Worm (Caenorhabditis elegans): ENCODE data around the gene nhr-260.

Gene nhr-260

DNA sequence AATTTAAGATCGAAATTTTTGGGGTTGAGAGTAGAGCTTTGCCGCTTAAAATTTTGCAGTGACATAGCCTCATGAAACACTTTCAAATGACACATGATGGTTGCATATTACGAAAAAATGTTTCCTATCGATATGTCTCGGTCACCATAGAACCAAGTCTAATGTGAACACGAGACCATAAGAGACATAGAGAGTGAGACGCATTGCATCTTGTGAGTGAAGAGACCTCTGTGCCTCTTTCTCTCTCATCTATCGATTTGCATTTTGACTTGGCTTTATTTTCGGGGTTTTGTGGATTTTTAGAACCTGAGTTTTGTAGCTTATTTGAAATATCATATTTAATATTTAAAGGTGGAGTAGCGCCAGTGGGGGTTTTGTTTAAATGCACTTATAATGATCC lies 44.5 kb downstream of the nhr-260 start:
- TF ChIP-seq ref-1 (GFP tag; conservative IDR thresholded peaks at IDR 0.05), result no peak
- TF ChIP-seq flt-1 (GFP tag; IDR thresholded peaks at IDR 0.05), result no peak
- TF ChIP-seq T22C8.4 (GFP tag; IDR thresholded peaks at IDR 0.05), result peak; percentile 60

DNA sequence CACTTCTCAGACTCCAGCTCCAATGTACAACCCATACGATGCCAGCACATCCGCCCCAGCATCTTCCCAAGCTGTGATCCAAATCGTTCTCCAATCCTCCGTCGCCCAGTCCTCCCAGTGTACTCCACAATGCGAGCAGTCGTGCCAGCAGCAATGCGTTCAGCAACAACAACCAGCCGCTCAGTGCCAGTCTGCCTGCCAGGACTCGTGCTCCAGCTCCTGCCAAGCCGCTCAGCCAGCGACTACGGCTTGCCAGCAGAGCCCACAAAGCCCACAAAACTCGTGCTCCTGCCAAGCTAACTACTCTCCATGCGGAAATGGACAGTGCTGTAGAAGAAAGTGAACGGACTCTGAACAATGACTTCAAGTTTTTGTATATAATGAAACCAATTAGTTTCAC lies 45.5 kb downstream of the nhr-260 start:
- no peak for TF ChIP-seq tab-1 (GFP tag; IDR thresholded peaks at IDR 0.05)
- no peak for TF ChIP-seq T22C8.4 (GFP tag; IDR thresholded peaks at IDR 0.05)
- no peak for TF ChIP-seq ztf-23 (GFP tag; IDR thresholded peaks at IDR 0.05)
- no peak for TF ChIP-seq cog-1 (tag; optimal IDR thresholded peaks at IDR 0.05)
- no peak for TF ChIP-seq med-1 (GFP tag; optimal IDR thresholded peaks at IDR 0.05; ENCODE audit: insufficient read depth)
- TF ChIP-seq ref-1 (GFP tag; conservative IDR thresholded peaks at IDR 0.05), result no peak
- no peak for TF ChIP-seq flt-1 (GFP tag; IDR thresholded peaks at IDR 0.05)
- TF ChIP-seq klf-2 (GFP tag; conservative IDR thresholded peaks at IDR 0.05), result no peak
- no peak for TF ChIP-seq ztf-29 (GFP tag; IDR thresholded peaks at IDR 0.05)

DNA sequence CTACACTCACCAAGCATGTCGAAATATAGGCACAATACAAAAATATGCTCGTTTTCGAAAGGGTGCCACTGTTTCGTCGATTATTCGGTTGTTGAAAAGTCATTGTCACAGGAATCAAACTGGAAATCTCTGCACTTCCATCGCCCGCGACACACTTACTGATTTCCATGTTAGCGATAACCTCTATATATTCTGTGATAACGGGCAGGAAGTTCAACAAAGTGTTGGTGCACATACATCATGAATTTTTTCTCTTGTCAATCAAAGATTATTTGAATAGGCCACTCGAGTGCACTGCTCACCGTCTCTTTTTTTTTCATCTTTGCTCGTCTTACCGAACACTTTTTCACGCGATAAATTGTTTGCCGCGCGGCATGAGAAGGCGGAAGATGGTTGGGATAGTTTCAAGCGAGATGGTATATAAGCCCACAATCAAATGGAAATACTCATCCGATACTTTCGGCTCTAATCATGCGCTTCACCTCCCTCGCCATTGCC lies 46.8 kb downstream of the nhr-260 start, which contains the start of the genes fpn-1.2 and pqn-54:
fpn-1.2 (minus strand) TSS at position 157 of the 498 bp plus-strand sequence.
pqn-54 (plus strand) TSS at position 448 of the 498 bp plus-strand sequence.
- no peak for TF ChIP-seq cog-1 (tag; optimal IDR thresholded peaks at IDR 0.05)
- TF ChIP-seq ref-1 (GFP tag; conservative IDR thresholded peaks at IDR 0.05), result no peak
- no peak for TF ChIP-seq ztf-23 (GFP tag; IDR thresholded peaks at IDR 0.05)
- no peak for TF ChIP-seq ztf-29 (GFP tag; IDR thresholded peaks at IDR 0.05)
- TF ChIP-seq klf-2 (GFP tag; conservative IDR thresholded peaks at IDR 0.05), result no peak
- TF ChIP-seq tab-1 (GFP tag; IDR thresholded peaks at IDR 0.05), result no peak

DNA sequence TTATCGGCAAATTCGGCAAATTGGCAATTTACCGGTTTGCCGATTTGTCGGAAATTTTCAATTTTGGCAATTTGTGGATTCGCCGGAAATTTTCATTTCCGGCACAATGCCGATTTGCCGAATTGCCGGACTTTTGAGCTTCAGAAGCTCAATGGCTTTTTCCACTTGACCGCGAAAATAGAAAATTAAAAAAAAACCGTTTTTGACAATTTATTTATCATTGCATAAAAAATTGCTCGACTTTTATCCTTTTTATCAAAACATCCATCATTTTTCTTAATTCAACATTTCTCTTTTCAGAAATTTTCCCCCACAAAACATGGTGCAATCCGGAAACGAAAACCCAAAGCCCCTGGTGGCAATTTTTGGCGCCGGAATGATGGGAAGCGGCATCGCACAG lies 51.4 kb downstream of the nhr-260 start, which contains the start of gene hacd-1:
hacd-1 (plus strand) TSS at position 301 of the 400 bp plus-strand sequence.
- no peak for TF ChIP-seq cog-1 (tag; optimal IDR thresholded peaks at IDR 0.05)
- TF ChIP-seq klf-2 (GFP tag; conservative IDR thresholded peaks at IDR 0.05), result no peak
- TF ChIP-seq T22C8.4 (GFP tag; IDR thresholded peaks at IDR 0.05), result no peak
- TF ChIP-seq ref-1 (GFP tag; conservative IDR thresholded peaks at IDR 0.05), result no peak
- no peak for TF ChIP-seq ztf-23 (GFP tag; IDR thresholded peaks at IDR 0.05)
